Fruit fly (Drosophila melanogaster): ENCODE measurements around the gene SelG.

Gene SelG

DNA sequence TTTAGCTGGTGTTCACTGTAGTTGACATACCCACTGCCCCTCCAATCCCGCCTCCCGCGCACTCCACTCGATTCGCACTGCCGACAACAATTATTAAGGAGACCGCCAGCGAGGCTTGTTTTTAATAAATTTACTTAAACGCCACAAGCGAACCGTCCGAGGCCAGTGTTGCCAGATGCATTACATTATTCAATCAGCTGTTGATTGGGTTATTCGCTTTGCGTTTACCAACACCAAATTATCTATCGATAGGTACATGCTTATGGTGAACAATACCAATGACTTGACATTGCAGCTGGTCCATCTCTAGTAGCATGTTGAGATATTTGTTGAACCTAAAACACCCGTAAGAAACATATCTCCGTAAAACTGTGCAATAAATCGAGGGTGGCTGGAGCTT lies at the start of gene SelG, which contains the start of gene CG10353:
Gene SelG (plus strand): TSS at position 309 of the 400 bp plus-strand sequence.
Gene CG10353 (minus strand): TSS at position 187 of the 400 bp plus-strand sequence.
- peak; percentile 71 for TF ChIP-seq CG17801 (GFP tag; optimal IDR thresholded peaks at IDR 0.05; ENCODE audit: partially characterized antibody)

DNA sequence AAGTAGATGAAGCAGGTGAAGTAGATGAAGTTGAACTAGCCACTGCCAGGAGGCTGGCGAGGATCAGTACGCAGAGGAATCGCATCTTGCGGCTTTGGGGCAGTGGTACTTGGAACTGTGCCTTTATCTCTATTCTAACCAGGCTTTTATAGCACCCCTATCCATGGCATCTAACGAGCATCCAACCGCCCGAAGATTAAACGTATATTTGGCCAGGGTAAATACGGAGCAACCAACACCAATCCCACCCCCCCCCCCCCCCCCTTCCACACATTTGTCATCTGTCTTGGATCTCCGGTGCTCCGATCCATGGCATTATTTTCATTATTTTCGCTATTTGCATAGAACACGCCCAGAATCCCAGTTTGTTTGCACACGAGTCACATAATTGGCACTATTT lies 49.2 kb upstream of the SelG start, which contains the start of gene CG15741:
Gene CG15741 (minus strand): TSS at position 101 of the 400 bp plus-strand sequence.
- TF ChIP-seq CG17801 (GFP tag; optimal IDR thresholded peaks at IDR 0.05; ENCODE audit: partially characterized antibody), result no peak

DNA sequence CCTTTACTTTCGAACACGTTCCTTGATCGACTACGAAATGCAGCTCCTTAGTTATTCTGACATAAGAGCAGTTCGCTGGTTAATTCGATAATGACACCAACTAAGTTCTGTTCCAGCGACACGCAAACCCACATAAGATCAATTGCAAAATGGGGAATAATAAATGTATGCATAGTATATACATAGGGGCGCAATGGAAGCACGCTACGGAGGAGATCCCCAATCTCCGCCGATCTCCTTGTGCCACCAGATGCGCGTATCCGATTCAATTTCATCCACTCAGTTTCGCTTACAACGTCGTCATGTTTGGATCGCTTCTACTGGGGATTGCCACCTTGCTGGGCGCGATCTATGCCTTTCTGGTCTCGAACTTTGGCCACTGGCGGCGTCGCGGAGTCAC lies 47.8 kb upstream of the SelG start, which contains the start of gene Cyp28c1:
Gene Cyp28c1 (plus strand): TSS at position 301 of the 400 bp plus-strand sequence.
- TF ChIP-seq CG17801 (GFP tag; optimal IDR thresholded peaks at IDR 0.05; ENCODE audit: partially characterized antibody), result no peak

DNA sequence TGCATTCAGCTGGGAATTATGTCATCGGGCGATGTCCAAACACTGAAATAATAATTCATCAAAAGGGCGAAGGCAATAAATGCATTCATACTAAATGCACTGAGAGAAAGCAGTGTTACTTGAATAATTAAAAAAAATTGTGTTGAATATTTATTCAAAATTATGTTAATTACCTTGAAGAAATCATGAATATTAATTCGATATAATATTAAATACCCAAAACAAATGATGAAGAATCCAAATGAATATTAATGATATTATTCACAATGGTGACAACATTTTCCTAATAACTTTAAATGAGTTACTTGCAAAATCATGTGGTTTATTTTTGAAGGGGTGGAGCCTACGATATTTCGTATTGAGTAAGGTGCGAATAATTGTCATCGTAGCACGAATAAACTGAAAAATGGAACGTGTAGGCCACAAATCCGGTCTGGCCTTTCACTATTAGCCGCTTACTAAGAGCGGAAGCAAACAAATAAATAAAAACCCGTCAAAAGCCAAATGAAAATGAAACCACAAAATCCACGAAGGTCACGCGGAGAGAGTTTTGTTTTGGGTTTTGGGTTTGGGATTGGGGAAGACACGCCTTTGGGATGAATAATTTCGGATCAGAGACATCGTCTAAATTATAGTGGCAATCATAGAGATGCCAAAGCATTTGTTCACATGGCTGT lies 45.2 kb upstream of the SelG start:
- no peak for TF ChIP-seq CG17801 (GFP tag; optimal IDR thresholded peaks at IDR 0.05; ENCODE audit: partially characterized antibody)

DNA sequence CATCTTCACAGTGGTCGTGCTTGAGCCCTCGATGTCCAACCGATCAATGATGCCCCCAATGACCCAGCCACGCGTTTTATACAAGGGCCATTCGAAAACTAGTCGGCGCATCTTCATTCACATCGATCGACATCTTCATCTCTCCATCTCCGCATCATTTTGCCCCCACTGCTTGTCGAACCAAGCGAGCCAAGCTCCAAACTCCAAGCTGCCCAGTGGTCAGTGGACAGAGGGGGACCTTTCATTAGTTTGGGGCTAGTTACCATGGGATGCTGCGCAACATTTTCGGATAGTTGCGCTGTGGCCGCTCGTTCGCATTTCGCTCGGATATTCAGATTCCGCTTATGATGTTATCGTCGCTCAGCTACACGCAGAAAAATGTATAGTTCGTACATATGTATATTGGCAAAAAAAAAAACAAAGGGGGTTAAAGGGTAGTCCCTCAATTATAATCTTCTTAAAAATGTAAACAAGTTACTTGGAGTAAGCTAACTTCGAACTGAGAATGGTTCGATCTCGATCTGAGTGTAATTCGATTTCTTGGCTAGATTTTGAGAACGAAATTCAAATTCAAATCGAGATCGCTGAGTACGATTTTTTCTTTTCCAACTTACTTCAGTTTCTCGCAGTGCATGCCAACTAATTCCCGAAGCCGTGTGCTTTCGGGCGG lies 40.9 kb upstream of the SelG start, which contains the start of gene CG15740:
Gene CG15740 (minus strand): TSS at position 51 of the 670 bp plus-strand sequence.
- TF ChIP-seq CG17801 (GFP tag; optimal IDR thresholded peaks at IDR 0.05; ENCODE audit: partially characterized antibody), result no peak

DNA sequence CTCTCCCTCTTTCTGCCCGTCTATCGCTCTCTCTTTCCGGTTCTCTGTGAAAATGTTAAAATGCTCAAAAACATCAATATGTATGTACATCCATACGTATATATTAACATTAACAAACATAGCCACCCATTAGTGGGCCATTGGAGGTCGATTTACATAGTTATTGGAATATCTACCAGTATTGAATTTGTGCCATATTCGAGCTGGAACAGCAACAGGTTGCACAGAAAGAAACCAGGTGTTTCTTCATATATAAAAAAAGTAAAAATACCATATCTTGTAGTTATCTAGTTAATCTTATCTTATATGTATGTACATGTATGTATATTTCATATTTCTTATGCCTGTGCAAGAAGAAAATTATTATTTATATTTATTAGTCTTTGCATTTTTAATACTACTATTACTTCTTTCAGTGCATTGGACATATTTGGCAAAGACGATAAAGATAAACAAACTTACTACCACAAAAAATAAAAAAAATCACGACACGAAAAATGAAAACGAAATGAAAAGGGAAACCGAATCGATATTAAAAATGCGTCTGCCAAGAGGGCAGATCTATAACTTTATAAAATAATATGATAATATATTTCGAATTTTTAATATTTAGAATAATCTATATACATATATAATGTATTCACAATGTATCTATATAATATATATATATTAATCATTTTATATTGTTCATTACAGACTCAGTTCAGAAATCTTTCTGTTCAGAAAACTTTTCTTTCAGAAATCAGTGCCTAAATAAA lies 38.4 kb upstream of the SelG start:
- no peak for TF ChIP-seq CG17801 (GFP tag; optimal IDR thresholded peaks at IDR 0.05; ENCODE audit: partially characterized antibody)

DNA sequence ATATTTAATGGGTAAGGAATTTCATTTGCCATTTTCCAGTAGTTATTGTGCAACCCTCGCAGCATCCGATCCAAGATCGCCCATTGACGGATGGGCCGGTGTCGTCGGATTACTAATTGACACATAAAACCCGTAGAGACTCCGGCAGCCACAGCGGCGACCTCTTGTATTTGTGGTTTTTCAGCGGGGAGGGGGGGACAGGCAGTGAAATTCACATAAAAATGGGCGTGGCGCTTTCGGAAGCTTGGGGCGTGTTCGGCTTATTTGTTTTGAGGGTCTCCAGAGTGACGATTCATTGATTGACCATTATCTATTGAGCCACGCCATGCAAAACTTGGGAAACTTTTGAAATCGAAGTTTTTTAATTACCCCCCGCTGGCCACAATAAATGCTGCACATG lies 37.8 kb upstream of the SelG start:
- no peak for TF ChIP-seq CG17801 (GFP tag; optimal IDR thresholded peaks at IDR 0.05; ENCODE audit: partially characterized antibody)

DNA sequence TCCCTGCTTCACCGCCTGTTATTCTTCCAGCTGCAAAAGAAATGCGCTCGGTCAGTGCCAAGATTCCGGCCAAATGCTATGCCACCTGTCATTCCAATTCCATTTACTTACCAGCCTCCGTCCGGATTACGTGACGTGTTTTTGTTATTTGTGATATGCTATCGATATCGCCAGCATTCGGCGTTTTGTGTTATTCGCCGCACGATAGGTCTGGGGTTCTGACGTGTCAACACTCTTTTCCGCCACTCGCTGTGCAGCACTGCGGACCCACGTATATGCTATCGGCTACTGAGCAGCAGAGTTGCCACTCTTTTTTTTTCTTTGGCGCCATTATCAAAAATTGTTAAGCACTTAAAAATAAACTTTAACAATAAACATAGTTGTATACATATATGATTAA lies 34.8 kb upstream of the SelG start, which contains the start of gene p24-1:
Gene p24-1 (minus strand): TSS at position 221 of the 400 bp plus-strand sequence.
- TF ChIP-seq CG17801 (GFP tag; optimal IDR thresholded peaks at IDR 0.05; ENCODE audit: partially characterized antibody), result peak; percentile 66

DNA sequence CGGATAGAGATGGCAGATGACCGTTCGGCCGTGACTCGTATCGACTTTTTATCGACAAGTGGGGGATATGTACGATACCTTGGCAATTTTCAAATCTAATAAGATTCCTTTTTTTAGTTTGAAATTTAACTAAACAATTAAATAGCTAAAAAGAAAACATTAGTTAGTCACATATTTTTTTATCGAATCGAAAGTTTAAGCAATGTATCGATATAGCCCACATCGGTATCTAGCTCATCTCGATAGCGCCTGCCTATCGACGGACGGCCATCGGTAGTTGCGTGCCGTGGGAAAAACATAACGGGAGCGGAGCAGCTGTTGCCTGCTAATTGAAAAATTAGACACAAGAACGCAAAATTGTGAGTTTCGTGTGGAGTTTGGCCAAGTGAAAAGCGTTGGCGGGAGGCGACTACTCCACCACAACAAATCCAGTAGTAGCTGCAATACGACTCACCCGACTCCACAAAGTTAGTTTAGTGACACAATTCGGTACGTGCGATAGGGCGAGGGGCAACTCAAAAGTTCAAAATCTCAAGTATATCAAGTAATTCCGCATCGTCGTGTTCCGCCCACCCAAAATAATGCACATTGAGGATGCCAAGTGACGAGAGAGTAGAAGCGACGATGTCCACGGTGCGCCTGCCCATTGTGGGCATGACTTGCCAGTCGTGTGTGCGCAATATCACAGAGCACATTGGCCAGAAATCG lies 32.2 kb upstream of the SelG start, which contains the start of the genes CG10347 and ATP7:
Gene CG10347 (minus strand): TSS at position 174 of the 708 bp plus-strand sequence.
Gene ATP7 (plus strand): TSS at position 265 of the 708 bp plus-strand sequence.
- TF ChIP-seq CG17801 (GFP tag; optimal IDR thresholded peaks at IDR 0.05; ENCODE audit: partially characterized antibody), result peak; percentile 69

DNA sequence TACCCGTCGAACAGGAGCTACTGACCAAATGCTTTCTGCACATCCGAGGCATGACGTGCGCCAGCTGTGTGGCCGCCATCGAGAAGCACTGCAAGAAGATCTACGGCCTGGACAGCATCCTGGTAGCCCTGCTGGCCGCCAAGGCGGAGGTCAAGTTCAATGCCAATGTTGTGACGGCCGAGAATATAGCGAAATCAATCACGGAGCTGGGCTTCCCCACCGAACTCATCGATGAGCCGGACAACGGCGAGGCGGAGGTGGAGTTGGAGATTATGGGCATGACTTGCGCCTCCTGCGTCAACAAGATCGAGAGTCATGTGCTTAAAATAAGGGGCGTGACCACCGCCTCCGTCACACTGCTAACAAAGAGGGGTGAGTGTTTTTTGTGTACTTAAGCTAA lies 31.1 kb upstream of the SelG start:
- TF ChIP-seq CG17801 (GFP tag; optimal IDR thresholded peaks at IDR 0.05; ENCODE audit: partially characterized antibody), result no peak

DNA sequence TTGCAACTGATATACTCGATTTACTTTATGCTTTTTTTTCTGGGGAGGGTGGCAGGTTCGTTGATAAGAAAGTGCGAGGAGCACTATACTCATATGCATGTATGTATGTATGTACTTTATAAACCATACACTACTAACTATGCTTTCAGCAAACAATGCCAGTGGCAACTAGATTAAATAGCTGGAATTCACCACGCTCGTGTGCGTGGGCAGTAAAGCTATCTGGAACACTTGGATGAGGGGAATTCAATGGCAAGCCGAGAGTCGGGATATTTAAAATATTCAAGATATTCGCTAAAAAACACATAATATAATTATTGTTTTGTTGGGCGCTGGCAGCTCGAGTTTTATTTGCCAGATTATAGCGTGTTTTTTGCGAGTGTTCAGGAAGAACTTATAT lies 30.2 kb upstream of the SelG start:
- no peak for TF ChIP-seq CG17801 (GFP tag; optimal IDR thresholded peaks at IDR 0.05; ENCODE audit: partially characterized antibody)

DNA sequence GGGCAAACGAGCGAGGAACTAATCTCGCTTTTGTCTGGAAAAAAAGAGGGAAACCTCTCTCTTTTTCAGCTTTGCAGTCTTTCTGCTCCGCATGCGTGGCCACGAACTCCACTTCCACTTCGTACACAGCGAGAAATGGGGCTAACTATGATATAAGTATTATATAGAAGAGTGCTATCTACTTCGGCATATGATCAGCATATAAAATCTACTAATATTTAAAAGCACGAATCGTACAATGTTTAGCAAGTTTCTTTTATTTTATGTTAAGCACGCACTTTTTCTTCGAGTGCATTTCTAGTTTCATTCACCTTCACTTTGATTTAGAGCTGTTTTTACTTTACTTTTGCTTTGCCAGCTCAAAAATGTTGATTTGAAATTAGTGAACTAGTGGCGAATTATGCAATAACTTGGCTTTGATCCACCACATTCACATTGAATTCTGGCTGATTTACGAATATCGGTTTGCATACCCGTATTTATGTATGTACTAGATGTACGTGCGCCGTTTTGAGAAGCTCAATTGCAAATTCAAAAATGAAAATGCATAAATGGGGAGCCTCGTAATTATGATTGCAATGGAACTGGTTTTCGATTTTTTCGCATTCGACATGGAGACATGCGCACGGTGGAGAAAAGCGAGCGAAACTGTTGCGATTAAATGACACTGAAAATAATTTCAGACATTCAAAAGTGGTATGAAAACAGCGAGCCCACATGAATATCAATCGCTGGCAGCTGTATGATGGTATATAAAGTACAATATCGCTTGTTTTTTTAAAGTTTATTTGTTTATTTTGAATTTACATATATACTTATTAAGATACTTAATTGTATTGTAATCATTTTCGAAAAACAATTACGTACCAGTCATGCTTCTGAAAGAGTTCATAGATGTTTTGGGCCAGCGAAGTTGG lies 29.3 kb upstream of the SelG start:
- peak; percentile 93 for TF ChIP-seq CG17801 (GFP tag; optimal IDR thresholded peaks at IDR 0.05; ENCODE audit: partially characterized antibody)

DNA sequence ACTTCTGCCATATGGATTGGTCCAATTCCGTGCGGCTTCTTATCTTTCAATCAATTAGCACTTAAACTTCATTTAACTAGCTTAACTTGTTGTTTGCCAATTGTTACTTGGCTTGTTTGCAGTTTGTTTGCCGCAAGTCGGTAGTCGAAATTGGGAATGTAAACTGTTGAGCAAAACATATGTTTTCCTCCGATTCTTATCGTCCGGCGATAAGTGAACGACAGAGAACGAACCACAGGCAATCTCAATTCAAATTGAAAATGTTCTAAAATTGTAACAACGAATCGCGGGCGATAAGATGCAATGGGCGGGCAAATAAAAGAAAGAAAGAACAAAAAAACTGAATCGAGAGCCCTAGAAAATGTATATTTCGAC lies 28.7 kb upstream of the SelG start:
- TF ChIP-seq CG17801 (GFP tag; optimal IDR thresholded peaks at IDR 0.05; ENCODE audit: partially characterized antibody), result no peak

DNA sequence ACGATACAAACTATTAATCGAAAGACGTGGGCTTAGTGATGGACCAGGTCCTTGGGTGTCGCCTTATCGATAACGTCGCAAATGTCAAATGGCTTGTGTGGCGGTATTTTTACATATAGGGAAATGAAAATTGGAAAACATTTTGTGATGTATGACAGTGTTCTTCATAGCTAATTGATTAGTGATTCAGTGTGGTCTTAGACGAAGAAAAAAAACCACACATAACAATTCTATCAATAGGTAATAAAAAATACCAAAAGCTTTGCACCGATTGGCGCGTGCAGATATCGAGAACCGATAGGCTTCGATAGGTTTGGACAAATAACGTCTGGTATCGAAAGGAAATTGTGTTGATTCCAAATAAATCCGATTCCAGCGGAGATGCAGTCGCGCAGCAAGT lies 18.2 kb upstream of the SelG start, which contains the start of the genes Nrd1 and CG1847:
Gene Nrd1 (minus strand): TSS at position 28 of the 400 bp plus-strand sequence.
Gene CG1847 (plus strand): TSS at position 305 of the 400 bp plus-strand sequence.
- no peak for TF ChIP-seq CG17801 (GFP tag; optimal IDR thresholded peaks at IDR 0.05; ENCODE audit: partially characterized antibody)
